Worm (Caenorhabditis elegans): ENCODE measurements around the gene C08F11.3.

DNA sequence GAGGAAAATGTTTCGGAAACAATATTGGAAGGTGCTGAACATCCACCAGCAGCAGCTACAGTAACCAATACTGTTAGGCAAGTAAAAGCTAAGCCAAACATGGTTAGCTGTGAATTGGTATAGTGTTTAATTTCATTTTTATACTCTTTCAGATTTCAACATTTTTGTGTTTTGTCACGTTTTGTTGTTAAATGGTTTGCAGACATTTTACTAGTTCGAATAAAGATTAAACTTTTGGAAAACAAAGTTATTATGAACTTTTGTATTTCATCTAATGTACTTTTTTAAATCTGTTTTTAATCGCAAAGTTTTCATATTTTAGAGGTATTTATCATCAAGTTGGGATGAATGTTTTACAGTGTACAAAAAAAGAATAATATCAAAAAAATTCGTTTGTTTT lies 30.9 kb downstream of the C08F11.3 start, which contains the start of gene C08F11.17:
- TF ChIP-seq tbx-2 (tag; optimal IDR thresholded peaks at IDR 0.05) (no peak), fkh-10 (GFP tag; optimal IDR thresholded peaks at IDR 0.05) (no peak), sdc-2 (tag; optimal IDR thresholded peaks at IDR 0.05) (no peak), ets-4 (tag; optimal IDR thresholded peaks at IDR 0.05) (no peak), unc-3 (GFP tag; conservative IDR thresholded peaks at IDR 0.05) (no peak), unc-3 (tag; optimal IDR thresholded peaks at IDR 0.05) (no peak)

Data from whole organism, late embryonic.